Worm (Caenorhabditis elegans): Measurements from ENCODE around the gene mig-23.

mig-23 gene

ce11 chrX:5953174-5953573 is 4.5 kb upstream of the mig-23 start, which contains the start of the genes R07E4.5 and R07E4.3 (continued):
- no peak for TF ChIP-seq Y116A8C.19 (tag; optimal IDR thresholded peaks at IDR 0.05; ENCODE audit: borderline replicate concordance)
- TF ChIP-seq ceh-82 (tag; optimal IDR thresholded peaks at IDR 0.05), result peak; percentile 40 to 79 (median 42)
- no peak for TF ChIP-seq ama-1 (optimal IDR thresholded peaks at IDR 0.05)
- TF ChIP-seq fkh-8 (tag; optimal IDR thresholded peaks at IDR 0.05), result peak; percentile 65
- TF ChIP-seq nhr-28 (tag; optimal IDR thresholded peaks at IDR 0.05), result no peak
- no peak for TF ChIP-seq ets-5 (GFP tag; IDR thresholded peaks at IDR 0.05)
- no peak for TF ChIP-seq lin-39 (tag; optimal IDR thresholded peaks at IDR 0.05)
- TF ChIP-seq vab-15 (tag; optimal IDR thresholded peaks at IDR 0.05), result no peak
- TF ChIP-seq egl-13 (tag; optimal IDR thresholded peaks at IDR 0.05), result no peak
- TF ChIP-seq jun-1 (tag; optimal IDR thresholded peaks at IDR 0.05), result peak; percentile 36
- no peak for TF ChIP-seq ceh-8 (GFP tag; optimal IDR thresholded peaks at IDR 0.05)
- TF ChIP-seq aly-2 (tag; optimal IDR thresholded peaks at IDR 0.05), result no peak
- TF ChIP-seq hlh-17 (GFP tag; optimal IDR thresholded peaks at IDR 0.05; ENCODE audit: borderline replicate concordance), result no peak
- no peak for TF ChIP-seq pqm-1 (tag; optimal IDR thresholded peaks at IDR 0.05)
- peak; percentile 74 for TF ChIP-seq lin-13 (GFP tag; optimal IDR thresholded peaks at IDR 0.05)
- TF ChIP-seq alr-1 (tag; optimal IDR thresholded peaks at IDR 0.05; ENCODE audit: borderline replicate concordance), result no peak
- TF ChIP-seq fkh-4 (tag; optimal IDR thresholded peaks at IDR 0.05; ENCODE audit: borderline replicate concordance), result no peak
- TF ChIP-seq dpl-1 (GFP tag; optimal IDR thresholded peaks at IDR 0.05), result peak; percentile 57 to 74 (median 71)
- peak; percentile 61 for TF ChIP-seq skn-1 (tag; optimal IDR thresholded peaks at IDR 0.05)
- TF ChIP-seq hpl-2 (GFP tag; optimal IDR thresholded peaks at IDR 0.05), result no peak
- no peak for TF ChIP-seq elt-2 (tag; optimal IDR thresholded peaks at IDR 0.05)
- TF ChIP-seq efl-1 (optimal IDR thresholded peaks at IDR 0.05), result peak; percentile 67 to 76
- TF ChIP-seq efl-1 (GFP tag; optimal IDR thresholded peaks at IDR 0.05 in 1 of 2), result peak; percentile 77 to 94
- no peak for TF ChIP-seq unc-30 (tag; optimal IDR thresholded peaks at IDR 0.05)
- peak; percentile 77 for TF ChIP-seq lin-14 (GFP tag; optimal IDR thresholded peaks at IDR 0.05)
- TF ChIP-seq nhr-90 (tag; optimal IDR thresholded peaks at IDR 0.05; ENCODE audit: poor library complexity), result peak; percentile 75
- no peak for TF ChIP-seq aha-1 (tag; optimal IDR thresholded peaks at IDR 0.05)
- TF ChIP-seq tlp-1 (tag; optimal IDR thresholded peaks at IDR 0.05), result no peak
- no peak for TF ChIP-seq nhr-84 (tag; optimal IDR thresholded peaks at IDR 0.05)
- TF ChIP-seq sox-4 (tag; optimal IDR thresholded peaks at IDR 0.05), result no peak
- peak; percentile 20 for TF ChIP-seq irx-1 (tag; optimal IDR thresholded peaks at IDR 0.05)

- TF ChIP-seq pax-3 (tag; optimal IDR thresholded peaks at IDR 0.05) (no peak), hpl-2 (GFP tag; optimal IDR thresholded peaks at IDR 0.05) (no peak), zip-4 (GFP tag; optimal IDR thresholded peaks at IDR 0.05) (no peak), nhr-90 (tag; optimal IDR thresholded peaks at IDR 0.05; ENCODE audit: poor library complexity) (peak; percentile 16), nhr-20 (tag; optimal IDR thresholded peaks at IDR 0.05) (peak; percentile 12), elt-3 (tag; optimal IDR thresholded peaks at IDR 0.05) (peak in 1 of 6 experiments; percentile 30), nhr-85 (tag) (peak; percentile 86), blmp-1 (tag; optimal IDR thresholded peaks at IDR 0.05) (peak; percentile 30), fkh-4 (tag; optimal IDR thresholded peaks at IDR 0.05; ENCODE audit: borderline replicate concordance) (no peak), jun-1 (tag; optimal IDR thresholded peaks at IDR 0.05) (no peak), unc-130 (tag; optimal IDR thresholded peaks at IDR 0.05) (peak; percentile 11)
These were observed 4.2 kb downstream of the mig-23 start, which contains the start of gene acs-17 for ce11 chrX:5944488-5944887. acs-17 (minus strand) TSS chrX:5944510.

- no peak for TF ChIP-seq mep-1 (tag; optimal IDR thresholded peaks at IDR 0.05)
- TF ChIP-seq ceh-88 (GFP tag; IDR thresholded peaks at IDR 0.05), result no peak
- TF ChIP-seq efl-1 (optimal IDR thresholded peaks at IDR 0.05), result no peak
- TF ChIP-seq efl-1 (GFP tag; optimal IDR thresholded peaks at IDR 0.05 in 1 of 2), result peak in 1 of 2 experiments; percentile 1
- TF ChIP-seq mdl-1 (tag; optimal IDR thresholded peaks at IDR 0.05), result peak in 1 of 2 experiments; percentile 21
- peak; percentile 55 for TF ChIP-seq blmp-1 (tag; optimal IDR thresholded peaks at IDR 0.05)
- TF ChIP-seq nhr-19 (GFP tag; conservative IDR thresholded peaks at IDR 0.05), result 0 out of 2 replicates have a peak, but pooled peaks have one; percentile 23
- no peak for TF ChIP-seq ces-1 (GFP tag; optimal IDR thresholded peaks at IDR 0.05)
- TF ChIP-seq xbp-1 (tag; optimal IDR thresholded peaks at IDR 0.05), result peak; percentile 16
- peak; percentile 10 to 31 for TF ChIP-seq lsy-2 (tag; optimal IDR thresholded peaks at IDR 0.05)
- no peak for TF ChIP-seq F16B12.6 (tag; optimal IDR thresholded peaks at IDR 0.05)
- TF ChIP-seq rnt-1 (tag; optimal IDR thresholded peaks at IDR 0.05), result peak; percentile 51
- TF ChIP-seq lin-14 (GFP tag; optimal IDR thresholded peaks at IDR 0.05), result peak; percentile 59
- TF ChIP-seq snu-23 (GFP tag; optimal IDR thresholded peaks at IDR 0.05), result peak; percentile 24
- no peak for TF ChIP-seq elt-3 (tag; optimal IDR thresholded peaks at IDR 0.05)
- no peak for TF ChIP-seq Y116A8C.19 (tag; optimal IDR thresholded peaks at IDR 0.05; ENCODE audit: borderline replicate concordance)
- no peak for TF ChIP-seq alr-1 (tag; optimal IDR thresholded peaks at IDR 0.05; ENCODE audit: borderline replicate concordance)
- no peak for TF ChIP-seq lin-15B (tag; optimal IDR thresholded peaks at IDR 0.05)
- peak; percentile 53 for TF ChIP-seq nhr-71 (tag; optimal IDR thresholded peaks at IDR 0.05)
These were observed 4.8 kb downstream of the mig-23 start for ce11 chrX:5943908-5944307.
